Worm (Caenorhabditis elegans) whole organism, L2 larva: ENCODE results near the gene zim-1.

ENCODE experiments used
- ama-1 ChIP-seq: fragments of 150-350 bp; optimal IDR thresholded peaks from 2 replicates; lab custom pipeline; 2018; ENCODE audit warnings: inconsistent platforms
- ceh-82 ChIP-seq: fragments of 150-350 bp; optimal IDR thresholded peaks from 2 replicates; lab custom pipeline; 2014; ENCODE audit warnings: missing biosample characterization, missing genetic modification characterization
- lin-13 ChIP-seq: fragments of 150-350 bp; optimal IDR thresholded peaks from 2 replicates; lab custom pipeline; 2014; ENCODE audit warnings: missing biosample characterization, missing genetic modification reagents, missing genetic modification characterization
- lin-39 ChIP-seq: fragments of 150-350 bp; optimal IDR thresholded peaks from 2 replicates; lab custom pipeline; 2014; ENCODE audit warnings: missing biosample characterization, missing genetic modification reagents, missing genetic modification characterization
- nhr-11 ChIP-seq: fragments of 150-350 bp; optimal IDR thresholded peaks from 2 replicates; lab custom pipeline; 2014; ENCODE audit warnings: missing biosample characterization, missing genetic modification characterization
- nhr-12 ChIP-seq: fragments of 150-350 bp; optimal IDR thresholded peaks from 2 replicates; lab custom pipeline; 2014; ENCODE audit warnings: missing biosample characterization, missing genetic modification characterization
- skn-1 ChIP-seq: sonication (generic microtip); optimal IDR thresholded peaks from 2 replicates; lab custom pipeline; 2017; ENCODE audit warnings: missing biosample characterization, missing genetic modification characterization
- snpc-4 ChIP-seq: fragments of 150-350 bp; optimal IDR thresholded peaks from 2 replicates; lab custom pipeline; 2014; ENCODE audit warnings: missing biosample characterization, missing genetic modification characterization

ce11 chrIV:10515128-10515527 is 31.8 kb upstream of the zim-1 start, which contains the start of gene C02F4.4:
- TF ChIP-seq lin-39 (no peak), nhr-12 (tag; lab: Kevin White, UChicago) (no peak), ceh-82 (tag; lab: Kevin White, UChicago) (no peak), snpc-4 (no peak), nhr-11 (tag; lab: Kevin White, UChicago) (no peak), skn-1 (tag; lab: Kevin White, UChicago) (no peak), ama-1 (no peak), lin-13 (no peak)
